Fruit fly (Drosophila melanogaster) whole organism, embryonic: ENCODE data around the gene CG12206.

Experiments used
- Abd-B ChIP-seq: fragments of 200-800 bp; sonication (Bioruptor generic); optimal IDR thresholded peaks from 2 replicates; lab custom pipeline; 2018; ENCODE audit warnings: missing biosample characterization, mild to moderate bottlenecking, missing genetic modification characterization, moderate library complexity
- C15 ChIP-seq: fragments of 200-800 bp; sonication (Bioruptor generic); IDR thresholded peaks from 3 replicates; pipeline ENCODE4 v1.3.6; 2022; ENCODE audit warnings: missing biosample characterization, missing genetic modification characterization
- CG10654 ChIP-seq: fragments of 200-800 bp; sonication (Bioruptor generic); optimal IDR thresholded peaks from 2 replicates; lab custom pipeline; 2016; ENCODE audit warnings: missing biosample characterization, missing genetic modification characterization
- CG11093 ChIP-seq: fragments of 200-800 bp; sonication (Bioruptor generic); IDR thresholded peaks from 3 replicates; pipeline ENCODE4 v1.3.6; 2022; ENCODE audit warnings: missing biosample characterization, missing genetic modification characterization
- CG12155 ChIP-seq: fragments of 200-800 bp; sonication (Bioruptor generic); optimal IDR thresholded peaks from 3 replicates; lab custom pipeline; 2016; ENCODE audit warnings: missing biosample characterization, missing genetic modification characterization
- CG12769 ChIP-seq: fragments of 200-800 bp; sonication (Bioruptor generic); optimal IDR thresholded peaks from 2 replicates; lab custom pipeline; 2019; ENCODE audit warnings: missing biosample characterization, mild to moderate bottlenecking, missing genetic modification characterization, moderate library complexity
- CG14441 ChIP-seq: fragments of 200-800 bp; sonication (Bioruptor generic); IDR thresholded peaks from 2 replicates; pipeline ENCODE4 v1.3.6; 2022; ENCODE audit warnings: missing biosample characterization, missing genetic modification characterization
- CG15269 ChIP-seq: fragments of 200-800 bp; sonication (Bioruptor generic); optimal IDR thresholded peaks from 2 replicates; lab custom pipeline; 2018; ENCODE audit warnings: missing biosample characterization, mild to moderate bottlenecking, missing genetic modification characterization, moderate library complexity
- CG16815 ChIP-seq: fragments of 200-800 bp; sonication (Bioruptor generic); optimal IDR thresholded peaks from 3 replicates; lab custom pipeline; 2017; ENCODE audit warnings: missing biosample characterization, mild to moderate bottlenecking, missing genetic modification characterization
- CG1832 ChIP-seq: fragments of 200-800 bp; sonication (Bioruptor generic); optimal IDR thresholded peaks from 2 replicates; lab custom pipeline; 2017; ENCODE audit warnings: missing biosample characterization, mild to moderate bottlenecking, missing genetic modification characterization, inconsistent platforms
- CG18476 ChIP-seq: fragments of 200-800 bp; sonication (Bioruptor generic); optimal IDR thresholded peaks from 2 replicates; lab custom pipeline; 2016; ENCODE audit warnings: missing biosample characterization, mild to moderate bottlenecking, missing genetic modification characterization
- CG2129 ChIP-seq: fragments of 200-800 bp; sonication (Bioruptor generic); IDR thresholded peaks from 2 replicates; pipeline ENCODE4 v1.3.6; 2022; ENCODE audit warnings: missing biosample characterization, missing genetic modification characterization; ENCODE audit not compliant: partially characterized antibody
- CG2199 ChIP-seq: fragments of 200-800 bp; sonication (Bioruptor generic); IDR thresholded peaks from 3 replicates; pipeline ENCODE4 v1.3.6; 2022; ENCODE audit warnings: missing biosample characterization, missing genetic modification characterization
- CG3281 ChIP-seq: fragments of 200-800 bp; sonication (Bioruptor generic); optimal IDR thresholded peaks from 3 replicates; lab custom pipeline; 2017; ENCODE audit warnings: missing biosample characterization, mild to moderate bottlenecking, missing genetic modification characterization
- CG3407 ChIP-seq: fragments of 200-800 bp; sonication (Bioruptor generic); optimal IDR thresholded peaks from 2 replicates; lab custom pipeline; 2018; ENCODE audit warnings: missing biosample characterization, mild to moderate bottlenecking, missing genetic modification characterization
- CG4360 ChIP-seq: fragments of 200-800 bp; sonication (Bioruptor generic); IDR thresholded peaks from 2 replicates; pipeline ENCODE4 v1.3.6; 2022; ENCODE audit warnings: missing biosample characterization, missing genetic modification characterization
- CG9215 ChIP-seq: fragments of 200-800 bp; sonication (Bioruptor generic); IDR thresholded peaks from 2 replicates; pipeline ENCODE4 v1.3.6; 2022; ENCODE audit warnings: missing biosample characterization, missing genetic modification characterization
- D19A ChIP-seq: fragments of 200-800 bp; optimal IDR thresholded peaks from 3 replicates; lab custom pipeline; 2019; ENCODE audit warnings: missing biosample characterization, mild to moderate bottlenecking, missing genetic modification characterization, moderate library complexity
- D19B ChIP-seq: fragments of 200-800 bp; sonication (Bioruptor generic); optimal IDR thresholded peaks from 2 replicates; lab custom pipeline; 2017; ENCODE audit warnings: missing biosample characterization, mild to moderate bottlenecking, missing genetic modification characterization
- Dip2 ChIP-seq: fragments of 200-800 bp; sonication (Bioruptor generic); IDR thresholded peaks from 2 replicates; pipeline ENCODE4 v1.3.6; 2022; ENCODE audit warnings: missing biosample characterization, missing genetic modification characterization
- E2f1 ChIP-seq: fragments of 200-800 bp; sonication (Bioruptor generic); IDR thresholded peaks from 2 replicates; pipeline ENCODE4 v1.3.6; 2022; ENCODE audit warnings: missing biosample characterization, missing genetic modification characterization
- Ets65A ChIP-seq: fragments of 200-800 bp; sonication (Bioruptor generic); peaks from one replicate; lab custom pipeline; 2016; ENCODE audit warnings: missing biosample characterization, missing genetic modification characterization
- HHEX ChIP-seq: fragments of 200-800 bp; sonication (Bioruptor generic); optimal IDR thresholded peaks from 3 replicates; lab custom pipeline; 2017; ENCODE audit warnings: missing biosample characterization, mild to moderate bottlenecking, missing genetic modification characterization, missing genetic modification reagents
- HLH54F ChIP-seq: fragments of 200-800 bp; sonication (Bioruptor generic); optimal IDR thresholded peaks from 3 replicates; lab custom pipeline; 2016; ENCODE audit warnings: missing biosample characterization, missing genetic modification characterization
- Hand ChIP-seq: fragments of 200-800 bp; sonication (Bioruptor generic); optimal IDR thresholded peaks from 2 replicates; lab custom pipeline; 2017; ENCODE audit warnings: mild to moderate bottlenecking, missing biosample characterization, missing genetic modification reagents, missing genetic modification characterization
- Hmr ChIP-seq: fragments of 200-800 bp; sonication (Bioruptor generic); optimal IDR thresholded peaks from 3 replicates; lab custom pipeline; 2017; ENCODE audit warnings: mild to moderate bottlenecking, missing biosample characterization, missing genetic modification reagents, missing genetic modification characterization
- Hr51 ChIP-seq, 2 experiments: fragments of 200-800 bp; sonication (Bioruptor generic); optimal IDR thresholded peaks; 2 replicates in 1 of 2; 3 replicates in 1 of 2; lab custom pipeline; 2016 to 2018; ENCODE audit warnings: missing biosample characterization in 2 of 2, missing genetic modification characterization in 2 of 2, mild to moderate bottlenecking in 1 of 2, moderate library complexity in 1 of 2
- Jarid2 ChIP-seq: fragments of 200-800 bp; sonication (Bioruptor generic); optimal IDR thresholded peaks from 3 replicates; lab custom pipeline; 2017; ENCODE audit warnings: mild to moderate bottlenecking, missing biosample characterization, missing genetic modification reagents, missing genetic modification characterization
- Lpt ChIP-seq: fragments of >200 bp; optimal IDR thresholded peaks from 2 replicates; lab custom pipeline; 2018; ENCODE audit warnings: missing biosample characterization, missing genetic modification characterization
- MESR4 ChIP-seq: fragments of 200-800 bp; sonication (Bioruptor generic); optimal IDR thresholded peaks from 2 replicates; lab custom pipeline; 2018; ENCODE audit warnings: missing biosample characterization, mild to moderate bottlenecking, missing genetic modification characterization, moderate library complexity
- Mrtf ChIP-seq: fragments of 200-800 bp; sonication (Bioruptor generic); IDR thresholded peaks from 3 replicates; pipeline ENCODE4 v1.3.6; 2022; ENCODE audit warnings: missing biosample characterization, missing genetic modification characterization
- Rfx ChIP-seq: fragments of 200-800 bp; sonication (Bioruptor generic); IDR thresholded peaks from 2 replicates; pipeline ENCODE4 v1.3.6; 2022; ENCODE audit warnings: missing biosample characterization, missing genetic modification characterization
- Spps ChIP-seq: fragments of 200-800 bp; sonication (Bioruptor generic); optimal IDR thresholded peaks from 2 replicates; lab custom pipeline; 2018; ENCODE audit warnings: missing biosample characterization, mild to moderate bottlenecking, missing genetic modification characterization
- Sry-β ChIP-seq: fragments of 200-800 bp; sonication (Bioruptor generic); optimal IDR thresholded peaks from 2 replicates; lab custom pipeline; 2018; ENCODE audit warnings: missing biosample characterization, mild to moderate bottlenecking, missing genetic modification characterization, moderate library complexity
- abd-A ChIP-seq: fragments of 200-800 bp; sonication (Bioruptor generic); optimal IDR thresholded peaks from 3 replicates; lab custom pipeline; 2019; ENCODE audit warnings: missing biosample characterization, mild to moderate bottlenecking, missing genetic modification characterization, moderate library complexity
- ato ChIP-seq: fragments of 200-800 bp; sonication (Bioruptor generic); IDR thresholded peaks from 2 replicates; pipeline ENCODE4 v1.3.6; 2022; ENCODE audit warnings: missing biosample characterization, missing genetic modification characterization; ENCODE audit not compliant: partially characterized antibody
- ewg ChIP-seq: fragments of 200-800 bp; sonication (Bioruptor generic); optimal IDR thresholded peaks from 3 replicates; lab custom pipeline; 2017; ENCODE audit warnings: mild to moderate bottlenecking, missing biosample characterization, missing genetic modification reagents, missing genetic modification characterization
- fd3F ChIP-seq: fragments of 200-800 bp; sonication (Bioruptor generic); optimal IDR thresholded peaks from 2 replicates; lab custom pipeline; 2018; ENCODE audit warnings: missing biosample characterization, mild to moderate bottlenecking, missing genetic modification characterization, moderate library complexity
- gem ChIP-seq: fragments of 200-800 bp; sonication (Bioruptor generic); optimal IDR thresholded peaks from 2 replicates; lab custom pipeline; 2019; ENCODE audit warnings: missing biosample characterization, mild to moderate bottlenecking, missing genetic modification characterization, moderate library complexity
- grau ChIP-seq: fragments of 200-800 bp; optimal IDR thresholded peaks from 3 replicates; lab custom pipeline; 2019; ENCODE audit warnings: missing biosample characterization, mild to moderate bottlenecking, missing genetic modification characterization, moderate library complexity
- mld ChIP-seq: fragments of 200-800 bp; sonication (Bioruptor generic); IDR thresholded peaks from 3 replicates; pipeline ENCODE4 v1.3.6; 2022; ENCODE audit warnings: missing biosample characterization, missing genetic modification characterization; ENCODE audit not compliant: partially characterized antibody
- oc ChIP-seq: fragments of 200-800 bp; sonication (Bioruptor generic); optimal IDR thresholded peaks from 2 replicates; lab custom pipeline; 2018; ENCODE audit warnings: missing biosample characterization, mild to moderate bottlenecking, missing genetic modification characterization, moderate library complexity
- pfk ChIP-seq: fragments of 200-800 bp; sonication (Bioruptor generic); optimal IDR thresholded peaks from 2 replicates; lab custom pipeline; 2018; ENCODE audit warnings: missing biosample characterization, mild to moderate bottlenecking, missing genetic modification characterization, moderate library complexity
- row ChIP-seq: fragments of 200-800 bp; sonication (Bioruptor generic); IDR thresholded peaks from 3 replicates; pipeline ENCODE4 v1.3.6; 2022; ENCODE audit warnings: missing biosample characterization, missing genetic modification characterization
- sd ChIP-seq: fragments of 200-800 bp; sonication (Bioruptor generic); optimal IDR thresholded peaks from 3 replicates; lab custom pipeline; 2018; ENCODE audit warnings: missing biosample characterization, mild to moderate bottlenecking, missing genetic modification characterization, moderate library complexity
- shn ChIP-seq: fragments of 200-800 bp; sonication (Bioruptor generic); optimal IDR thresholded peaks from 3 replicates; lab custom pipeline; 2016; ENCODE audit warnings: missing biosample characterization, missing genetic modification characterization
- ssp ChIP-seq: fragments of 200-800 bp; sonication (Bioruptor generic); IDR thresholded peaks from 2 replicates; pipeline ENCODE4 v1.3.6; 2022; ENCODE audit warnings: missing biosample characterization, missing genetic modification characterization

CG12206 gene

dm6 chrX:3476009-3476408 is 1.7 kb upstream of the CG12206 start (continued):
- peak; percentile 28 for TF ChIP-seq Abd-B (GFP tag; lab: Kevin White, UChicago)
- TF ChIP-seq Mrtf, result no peak
- TF ChIP-seq Sry-β (GFP tag; lab: Kevin White, UChicago), result no peak
- TF ChIP-seq Hr51 (GFP tag; optimal IDR thresholded peaks at IDR 0.05; lab: Kevin White, UChicago), result peak in 1 of 2 experiments; percentile 59
- TF ChIP-seq ato, result no peak
- 0 out of 2 replicates have a peak, but pooled peaks have one; percentile 6 for TF ChIP-seq ssp (GFP tag; lab: Robert Waterston, UW)
- TF ChIP-seq E2f1 (GFP tag; lab: Robert Waterston, UW), result no peak
- peak; percentile 5 for TF ChIP-seq Spps
- no peak for TF ChIP-seq sd (tag; lab: Kevin White, UChicago)
- peak; percentile 33; the same call in 1 of the 2 replicates for TF ChIP-seq CG14441 (GFP tag; lab: Robert Waterston, UW)
- TF ChIP-seq CG10654, result peak; percentile 33
- TF ChIP-seq CG1832, result no peak
- no peak for TF ChIP-seq pfk
- TF ChIP-seq Hmr (GFP tag; lab: Kevin White, UChicago), result no peak
- TF ChIP-seq Lpt (GFP tag; lab: Kevin White, UChicago), result no peak
- TF ChIP-seq Jarid2 (GFP tag; lab: Kevin White, UChicago), result no peak
- TF ChIP-seq CG12769, result no peak
- TF ChIP-seq ewg, result peak; percentile 36
- TF ChIP-seq mld, result no peak

dm6 chrX:3473636-3474035 is 688 bp downstream of the CG12206 start:
- peak; percentile 53 for TF ChIP-seq abd-A (tag; lab: Kevin White, UChicago)
- TF ChIP-seq ewg, result no peak
- TF ChIP-seq D19B, result peak; percentile 53
- TF ChIP-seq CG9215 (GFP tag; lab: Robert Waterston, UW), result no peak
- peak; percentile 40; the same call in 1 of the 2 replicates for TF ChIP-seq Rfx (GFP tag; lab: Robert Waterston, UW)
- TF ChIP-seq CG11093, result no peak
- no peak for TF ChIP-seq CG3407 (GFP tag; lab: Kevin White, UChicago)
- TF ChIP-seq D19A (tag; lab: Kevin White, UChicago), result peak; percentile 23
- peak; percentile 38 for TF ChIP-seq gem (tag; lab: Kevin White, UChicago)
- no peak for TF ChIP-seq CG2129
- peak; percentile 90 for TF ChIP-seq sd (tag; lab: Kevin White, UChicago)
- peak; percentile 31; the same call in 2 of the 3 replicates for TF ChIP-seq row (GFP tag; lab: Robert Waterston, UW)
- peak; percentile 14 for TF ChIP-seq grau (tag; lab: Kevin White, UChicago)
- TF ChIP-seq MESR4 (GFP tag; lab: Kevin White, UChicago), result no peak

dm6 chrX:3470467-3471079 is 3.8 kb downstream of the CG12206 start:
- TF ChIP-seq HLH54F (GFP tag; lab: Kevin White, UChicago) (no peak), C15 (GFP tag; lab: Robert Waterston, UW) (no peak), HHEX (GFP tag; lab: Kevin White, UChicago) (no peak), Ets65A (GFP tag; lab: Kevin White, UChicago) (peak; percentile 43)

- TF ChIP-seq CG18476 (GFP tag; lab: Kevin White, UChicago), result no peak
- TF ChIP-seq CG2199 (GFP tag; lab: Robert Waterston, UW), result peak; percentile 34; the same call in 1 of the 3 replicates
- no peak for TF ChIP-seq CG12155 (GFP tag; lab: Kevin White, UChicago)
- TF ChIP-seq Dip2 (GFP tag; lab: Robert Waterston, UW), result no peak
- no peak for TF ChIP-seq CG4360 (GFP tag; lab: Robert Waterston, UW)
- no peak for TF ChIP-seq shn
- TF ChIP-seq row (GFP tag; lab: Robert Waterston, UW), result peak; percentile 25; the same call in 1 of the 3 replicates
- no peak for TF ChIP-seq oc (tag; lab: Kevin White, UChicago)
- TF ChIP-seq C15 (GFP tag; lab: Robert Waterston, UW), result no peak
- TF ChIP-seq fd3F (GFP tag; lab: Kevin White, UChicago), result no peak
- TF ChIP-seq Hand (GFP tag; lab: Kevin White, UChicago), result no peak
- TF ChIP-seq CG15269 (tag; lab: Kevin White, UChicago), result no peak
- TF ChIP-seq CG3281 (GFP tag; lab: Kevin White, UChicago), result no peak
- TF ChIP-seq CG16815 (GFP tag; lab: Kevin White, UChicago), result no peak
These were observed 8.8 kb downstream of the CG12206 start for dm6 chrX:3465551-3465950.
